Worm (Caenorhabditis elegans): Measurements from ENCODE around the gene C16D9.3.
A peak's percentile ranks its signal among the peaks of the same experiment; 100 is the strongest.

The C16D9.3 gene

ce11 chrV:8221083-8221538 lies 18.7 kb downstream of the C16D9.3 start, which contains the start of the genes cogc-6 and air-1 (continued):
- TF ChIP-seq daf-16 (GFP tag; optimal IDR thresholded peaks at IDR 0.05): no peak
- TF ChIP-seq daf-16 (tag; optimal IDR thresholded peaks at IDR 0.05): peak; percentile 3
- peak; percentile 47 for TF ChIP-seq mes-2 (tag; optimal IDR thresholded peaks at IDR 0.05; ENCODE audit: poor library complexity, severe bottlenecking)
- no peak for TF ChIP-seq mdl-1 (tag; optimal IDR thresholded peaks at IDR 0.05)
- TF ChIP-seq nhr-42 (GFP tag; IDR thresholded peaks at IDR 0.05): no peak
- no peak for TF ChIP-seq nhr-41 (GFP tag; IDR thresholded peaks at IDR 0.05)
- TF ChIP-seq Y48G9A.11 (GFP tag; IDR thresholded peaks at IDR 0.05): peak; percentile 86
- TF ChIP-seq spr-3 (GFP tag; optimal IDR thresholded peaks at IDR 0.05): no peak
- TF ChIP-seq ctbp-1 (GFP tag; IDR thresholded peaks at IDR 0.05): no peak
- TF ChIP-seq egl-27 (tag; optimal IDR thresholded peaks at IDR 0.05): no peak
- no peak for TF ChIP-seq spr-1 (tag; optimal IDR thresholded peaks at IDR 0.05)
- TF ChIP-seq lir-3 (tag; optimal IDR thresholded peaks at IDR 0.05): no peak
- no peak for TF ChIP-seq madf-5 (GFP tag; IDR thresholded peaks at IDR 0.05)
- TF ChIP-seq daf-12 (tag; optimal IDR thresholded peaks at IDR 0.05): no peak
- no peak for TF ChIP-seq zip-2 (tag; optimal IDR thresholded peaks at IDR 0.05)
- no peak for TF ChIP-seq aly-2 (tag; optimal IDR thresholded peaks at IDR 0.05)
- no peak for TF ChIP-seq nhr-76 (tag; optimal IDR thresholded peaks at IDR 0.05)
- TF ChIP-seq hmg-1.1 (GFP tag; IDR thresholded peaks at IDR 0.05): no peak
- TF ChIP-seq lin-39 (tag; optimal IDR thresholded peaks at IDR 0.05): no peak
- no peak for TF ChIP-seq Y105C5A.15 (GFP tag; IDR thresholded peaks at IDR 0.05)

ce11 chrV:8219550-8219949 lies 20.3 kb downstream of the C16D9.3 start:
- TF ChIP-seq madf-5 (GFP tag; IDR thresholded peaks at IDR 0.05) (no peak), unc-62 (GFP tag; optimal IDR thresholded peaks at IDR 0.05 in 1 of 2) (peak in 1 of 2 experiments; percentile 96), unc-62 (tag; optimal IDR thresholded peaks at IDR 0.05) (no peak)

- TF ChIP-seq attf-4 (tag; optimal IDR thresholded peaks at IDR 0.05): no peak
- TF ChIP-seq fkh-10 (GFP tag; optimal IDR thresholded peaks at IDR 0.05): peak; percentile 23
- TF ChIP-seq mxl-3 (GFP tag; optimal IDR thresholded peaks at IDR 0.05): peak; percentile 34
- TF ChIP-seq pqm-1 (tag; optimal IDR thresholded peaks at IDR 0.05): no peak
- peak; percentile 23; the same call in 1 of the 2 replicates for TF ChIP-seq mdt-29 (GFP tag; IDR thresholded peaks at IDR 0.05)
- TF ChIP-seq Y5F2A.4 (GFP tag; optimal IDR thresholded peaks at IDR 0.05): no peak
- TF ChIP-seq lin-1 (GFP tag; IDR thresholded peaks at IDR 0.05): peak; percentile 14; the same call in 1 of the 2 replicates
- peak; percentile 71 for TF ChIP-seq hlh-11 (tag; optimal IDR thresholded peaks at IDR 0.05)
- no peak for TF ChIP-seq F37D6.2 (tag; optimal IDR thresholded peaks at IDR 0.05)
- TF ChIP-seq F44E2.7 (GFP tag; IDR thresholded peaks at IDR 0.05): no peak
- peak; percentile 44 for TF ChIP-seq aha-1 (tag)
- TF ChIP-seq zip-2 (tag; optimal IDR thresholded peaks at IDR 0.05): no peak
- peak; percentile 50 for TF ChIP-seq nhr-28 (tag; optimal IDR thresholded peaks at IDR 0.05)
- peak; percentile 7 for TF ChIP-seq hlh-30 (tag; optimal IDR thresholded peaks at IDR 0.05; ENCODE audit: insufficient read depth)
- no peak for TF ChIP-seq Y48G9A.11 (GFP tag; IDR thresholded peaks at IDR 0.05)
- peak in 1 of 2 experiments; percentile 69 for TF ChIP-seq unc-62 (GFP tag; optimal IDR thresholded peaks at IDR 0.05 in 1 of 2)
- no peak for TF ChIP-seq unc-62 (tag; optimal IDR thresholded peaks at IDR 0.05)
- no peak for TF ChIP-seq daf-12 (tag; optimal IDR thresholded peaks at IDR 0.05)
- TF ChIP-seq dve-1 (tag; optimal IDR thresholded peaks at IDR 0.05; ENCODE audit: insufficient read depth): peak; percentile 25
- no peak for TF ChIP-seq F10B5.3 (tag; optimal IDR thresholded peaks at IDR 0.05)
- TF ChIP-seq php-3 (GFP tag; IDR thresholded peaks at IDR 0.05): no peak
- no peak for TF ChIP-seq daf-16 (GFP tag; optimal IDR thresholded peaks at IDR 0.05)
- TF ChIP-seq daf-16 (tag; optimal IDR thresholded peaks at IDR 0.05): peak; percentile 10
- TF ChIP-seq dmd-6 (GFP tag; IDR thresholded peaks at IDR 0.05): peak; percentile 78
- no peak for TF ChIP-seq aly-2 (tag; optimal IDR thresholded peaks at IDR 0.05)
- peak; percentile 32; the same call in 1 of the 2 replicates for TF ChIP-seq tra-1 (GFP tag; IDR thresholded peaks at IDR 0.05)
Observed at ce11 chrV:8217661-8218265, 22.1 kb downstream of the C16D9.3 start, which contains the start of gene K07C11.8. Gene K07C11.8 (minus strand): TSS chrV:8217884.

All from whole organism, L4 larva.